Worm (Caenorhabditis elegans): ENCODE results near the gene rol-3.
A peak's percentile ranks its signal among the peaks of the same experiment; 100 is the strongest.

Gene rol-3

ce11 chrV:8228712-8229119 is 9.5 kb downstream of the rol-3 start (continued):
- TF ChIP-seq nhr-25 (tag; optimal IDR thresholded peaks at IDR 0.05; ENCODE audit: borderline replicate concordance, insufficient read depth) (peak; percentile 56), D1046.2 (GFP tag; IDR thresholded peaks at IDR 0.05) (no peak), mdl-1 (tag; optimal IDR thresholded peaks at IDR 0.05) (peak; percentile 48 to 51), rbr-2 (tag; optimal IDR thresholded peaks at IDR 0.05) (peak; percentile 83), F37D6.2 (tag; optimal IDR thresholded peaks at IDR 0.05) (peak; percentile 66), zfp-2 (tag; optimal IDR thresholded peaks at IDR 0.05) (peak; percentile 44), set-16 (GFP tag; IDR thresholded peaks at IDR 0.05) (no peak), T26A8.4 (GFP tag; IDR thresholded peaks at IDR 0.05) (peak; percentile 91), zip-11 (GFP tag; IDR thresholded peaks at IDR 0.05) (no peak), dmd-6 (GFP tag; IDR thresholded peaks at IDR 0.05) (peak; percentile 74), nhr-6 (tag; optimal IDR thresholded peaks at IDR 0.05) (peak; percentile 65), sdz-12 (GFP tag; optimal IDR thresholded peaks at IDR 0.05) (no peak)

DNA sequence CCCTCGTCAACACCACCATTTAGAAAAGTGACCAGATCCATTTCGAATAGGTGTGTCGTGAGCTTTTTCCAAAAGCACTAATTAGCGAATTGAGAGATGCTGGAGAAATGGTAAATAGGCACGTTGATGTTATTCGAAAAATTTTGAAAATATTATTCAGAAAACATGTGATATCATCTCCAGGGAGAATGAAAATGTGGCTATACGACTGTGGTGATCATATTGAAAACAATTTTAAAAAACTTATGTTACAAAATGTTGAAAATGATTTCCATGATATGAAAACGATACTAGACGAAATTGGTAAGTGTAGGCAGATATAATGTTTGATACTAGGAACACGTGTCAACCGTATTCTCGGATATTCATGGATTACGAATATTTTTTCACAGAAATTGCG is 11.4 kb downstream of the rol-3 start, which contains the start of gene K07C11.10:
Gene K07C11.10, minus strand, starts transcription at position 101 of the 400 bp plus-strand sequence.
- no peak for TF ChIP-seq lim-7 (GFP tag; IDR thresholded peaks at IDR 0.05)
- TF ChIP-seq unc-62 (GFP tag; optimal IDR thresholded peaks at IDR 0.05 in 1 of 2) = peak in 1 of 2 experiments; percentile 47
- TF ChIP-seq unc-62 (tag; optimal IDR thresholded peaks at IDR 0.05) = no peak

- TF ChIP-seq unc-62 (GFP tag; optimal IDR thresholded peaks at IDR 0.05 in 1 of 2) = no peak
- no peak for TF ChIP-seq unc-62 (tag; optimal IDR thresholded peaks at IDR 0.05)
- TF ChIP-seq nhr-77 (tag; optimal IDR thresholded peaks at IDR 0.05) = no peak
- TF ChIP-seq mep-1 (tag; optimal IDR thresholded peaks at IDR 0.05) = no peak
- TF ChIP-seq dve-1 (tag; optimal IDR thresholded peaks at IDR 0.05; ENCODE audit: insufficient read depth) = no peak
- TF ChIP-seq F49E8.2 (tag; optimal IDR thresholded peaks at IDR 0.05; ENCODE audit: borderline replicate concordance) = no peak
- no peak for TF ChIP-seq nhr-6 (tag; optimal IDR thresholded peaks at IDR 0.05)
- TF ChIP-seq lim-7 (GFP tag; IDR thresholded peaks at IDR 0.05) = no peak
- TF ChIP-seq madf-9 (GFP tag; conservative IDR thresholded peaks at IDR 0.05) = no peak
- no peak for TF ChIP-seq lin-38 (GFP tag; IDR thresholded peaks at IDR 0.05)
- no peak for TF ChIP-seq R02D3.7 (tag; optimal IDR thresholded peaks at IDR 0.05)
These were observed 13.6 kb downstream of the rol-3 start, which contains the start of gene pax-1 for ce11 chrV:8224634-8225033. Gene pax-1 (plus strand): TSS chrV:8224934.

- TF ChIP-seq lin-38 (GFP tag; IDR thresholded peaks at IDR 0.05) (peak; percentile 38), ama-1 (optimal IDR thresholded peaks at IDR 0.05) (no peak), duxl-1 (tag; optimal IDR thresholded peaks at IDR 0.05; ENCODE audit: poor library complexity) (no peak), spr-1 (tag; optimal IDR thresholded peaks at IDR 0.05) (no peak), nhr-10 (tag; optimal IDR thresholded peaks at IDR 0.05) (no peak), nhr-48 (tag; optimal IDR thresholded peaks at IDR 0.05) (no peak), F49E8.2 (tag; optimal IDR thresholded peaks at IDR 0.05; ENCODE audit: borderline replicate concordance) (peak; percentile 9), lin-15B (tag; optimal IDR thresholded peaks at IDR 0.05) (no peak), R02D3.7 (tag; optimal IDR thresholded peaks at IDR 0.05) (no peak), dve-1 (tag; optimal IDR thresholded peaks at IDR 0.05; ENCODE audit: insufficient read depth) (no peak)
These were observed 14.8 kb downstream of the rol-3 start for ce11 chrV:8223417-8223816.

- peak; percentile 57 for TF ChIP-seq dpl-1 (GFP tag; optimal IDR thresholded peaks at IDR 0.05)
- TF ChIP-seq zfp-2 (tag; optimal IDR thresholded peaks at IDR 0.05) = no peak
- TF ChIP-seq egl-27 (tag; optimal IDR thresholded peaks at IDR 0.05) = no peak
- TF ChIP-seq unc-39 (tag; optimal IDR thresholded peaks at IDR 0.05) = no peak
- TF ChIP-seq ztf-7 (tag; optimal IDR thresholded peaks at IDR 0.05) = no peak
- no peak for TF ChIP-seq nhr-77 (tag; optimal IDR thresholded peaks at IDR 0.05)
- no peak for TF ChIP-seq ces-1 (GFP tag; optimal IDR thresholded peaks at IDR 0.05)
- no peak for TF ChIP-seq tra-1 (GFP tag; IDR thresholded peaks at IDR 0.05)
- TF ChIP-seq F26F4.8 (GFP tag; conservative IDR thresholded peaks at IDR 0.05) = no peak
- no peak for TF ChIP-seq daf-12 (tag; optimal IDR thresholded peaks at IDR 0.05)
- TF ChIP-seq ceh-32 (tag; optimal IDR thresholded peaks at IDR 0.05; ENCODE audit: poor library complexity) = no peak
- no peak for TF ChIP-seq duxl-1 (tag; optimal IDR thresholded peaks at IDR 0.05; ENCODE audit: poor library complexity)
- no peak for TF ChIP-seq ceh-82 (tag; optimal IDR thresholded peaks at IDR 0.05)
- TF ChIP-seq set-16 (GFP tag; IDR thresholded peaks at IDR 0.05) = no peak
- TF ChIP-seq lsy-2 (tag; optimal IDR thresholded peaks at IDR 0.05) = peak in 1 of 2 experiments; percentile 29
- no peak for TF ChIP-seq cey-2 (tag; optimal IDR thresholded peaks at IDR 0.05; ENCODE audit: borderline replicate concordance, insufficient read depth)
- TF ChIP-seq ama-1 (optimal IDR thresholded peaks at IDR 0.05) = no peak
- TF ChIP-seq lin-13 (GFP tag; optimal IDR thresholded peaks at IDR 0.05) = no peak
- TF ChIP-seq zag-1 (tag; optimal IDR thresholded peaks at IDR 0.05) = no peak
- TF ChIP-seq madf-9 (GFP tag; conservative IDR thresholded peaks at IDR 0.05) = no peak
- no peak for TF ChIP-seq nhr-28 (tag; optimal IDR thresholded peaks at IDR 0.05)
- no peak for TF ChIP-seq F49E8.2 (tag; optimal IDR thresholded peaks at IDR 0.05; ENCODE audit: borderline replicate concordance)
- no peak for TF ChIP-seq mdl-1 (tag; optimal IDR thresholded peaks at IDR 0.05)
These were observed 17.1 kb downstream of the rol-3 start, which contains the start of the genes cogc-6 and air-1 for ce11 chrV:8221083-8221538. Gene cogc-6 (minus strand): TSS chrV:8221316. Gene air-1 (plus strand): TSS chrV:8221488.

All from whole organism, L4 larva.